Fruit fly (Drosophila melanogaster) Kc167 (cell line): ENCODE data around the gene Cdc27.

Experiments
- Myc ChIP-seq: fragments of >200 bp; optimal IDR thresholded peaks from 2 replicates; lab custom pipeline; 2017; ENCODE audit warnings: missing external identifiers
- Sin3A ChIP-seq: fragments of >200 bp; optimal IDR thresholded peaks from 2 replicates; lab custom pipeline; 2018; ENCODE audit warnings: missing external identifiers
- h ChIP-seq: fragments of >200 bp; optimal IDR thresholded peaks from 3 replicates; lab custom pipeline; 2018; ENCODE audit warnings: missing external identifiers
- insv ChIP-seq: fragments of >200 bp; optimal IDR thresholded peaks from 3 replicates; lab custom pipeline; 2018; ENCODE audit warnings: missing external identifiers
- psq ChIP-seq: fragments of >200 bp; optimal IDR thresholded peaks from 2 replicates; lab custom pipeline; 2017; ENCODE audit warnings: missing external identifiers
- ttk ChIP-seq: sonication (Bioruptor generic); optimal IDR thresholded peaks from 2 replicates; lab custom pipeline; 2017; ENCODE audit warnings: missing external identifiers

Gene Cdc27

DNA sequence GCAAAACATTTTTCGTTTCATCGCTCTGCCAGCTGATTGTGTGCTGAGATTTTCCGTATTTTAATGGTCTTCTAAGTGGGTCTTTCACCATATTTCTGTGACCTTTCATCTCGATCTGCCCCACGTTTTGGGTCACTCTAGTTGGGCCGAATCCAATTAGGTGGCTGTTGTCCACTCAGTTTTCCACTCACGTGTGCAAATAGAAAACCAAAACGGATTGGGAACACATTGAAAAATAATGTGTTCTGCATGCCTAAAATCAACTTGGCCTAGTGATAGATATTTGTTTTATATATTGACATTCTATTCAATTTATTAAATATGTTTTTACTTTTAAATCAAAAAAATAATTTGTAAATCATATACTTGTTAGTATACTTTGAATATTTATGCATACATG is 14.9 kb downstream of the Cdc27 start, which contains the start of gene CG14826:
Gene CG14826, plus strand, starts transcription at position 301 of the 400 bp plus-strand sequence.
- TF ChIP-seq h (lab: Kevin White, UChicago) (no peak), Sin3A (lab: Kevin White, UChicago) (no peak), ttk (lab: Kevin White, UChicago) (no peak), psq (no peak), Myc (lab: Kevin White, UChicago) (no peak), insv (lab: Kevin White, UChicago) (no peak)
